Fruit fly (Drosophila melanogaster) whole organism, prepupa: ENCODE data around the gene CG15239.

Source experiments
- Blimp-1 ChIP-seq: fragments of 200-800 bp; sonication (Bioruptor generic); optimal IDR thresholded peaks from 3 replicates; lab custom pipeline; 2017; ENCODE audit warnings: missing biosample characterization, missing genetic modification characterization, mild to moderate bottlenecking, moderate library complexity, missing genetic modification reagents
- CG10669 ChIP-seq: fragments of 200-800 bp; sonication (Bioruptor generic); optimal IDR thresholded peaks from 3 replicates; lab custom pipeline; 2018; ENCODE audit warnings: missing biosample characterization, mild to moderate bottlenecking, missing genetic modification characterization, moderate library complexity
- CG11294 ChIP-seq: fragments of 200-800 bp; sonication (Bioruptor generic); IDR thresholded peaks from 2 replicates; pipeline ENCODE4 v1.3.6; 2022; ENCODE audit warnings: missing biosample characterization, missing genetic modification characterization
- CG11902 ChIP-seq: fragments of 200-800 bp; sonication (Bioruptor generic); optimal IDR thresholded peaks from 3 replicates; lab custom pipeline; 2016; ENCODE audit warnings: missing biosample characterization, missing genetic modification characterization
- CG15336 ChIP-seq: fragments of 200-800 bp; sonication (Bioruptor generic); IDR thresholded peaks from 2 replicates; pipeline ENCODE4 v1.3.6; 2022; ENCODE audit warnings: missing biosample characterization, missing genetic modification characterization
- CG1621 ChIP-seq: fragments of 200-800 bp; sonication (Bioruptor generic); optimal IDR thresholded peaks from 3 replicates; lab custom pipeline; 2018; ENCODE audit warnings: missing biosample characterization, mild to moderate bottlenecking, missing genetic modification characterization
- CG16779 ChIP-seq: fragments of 200-800 bp; sonication (Bioruptor generic); optimal IDR thresholded peaks from 3 replicates; lab custom pipeline; 2017; ENCODE audit warnings: missing biosample characterization, mild to moderate bottlenecking, missing genetic modification characterization
- CG3032 ChIP-seq: fragments of 200-800 bp; optimal IDR thresholded peaks from 2 replicates; lab custom pipeline; 2019; ENCODE audit warnings: missing biosample characterization, mild to moderate bottlenecking, missing genetic modification characterization, moderate library complexity
- CG31627 ChIP-seq: fragments of 200-800 bp; sonication (Bioruptor generic); optimal IDR thresholded peaks from 3 replicates; lab custom pipeline; 2016; ENCODE audit warnings: missing biosample characterization, missing genetic modification characterization
- CG32006 ChIP-seq: fragments of 200-800 bp; sonication (Bioruptor generic); optimal IDR thresholded peaks from 3 replicates; lab custom pipeline; 2017; ENCODE audit warnings: missing biosample characterization, mild to moderate bottlenecking, missing genetic modification characterization
- CG3919 ChIP-seq: fragments of 200-800 bp; sonication (Bioruptor generic); optimal IDR thresholded peaks from 3 replicates; lab custom pipeline; 2016; ENCODE audit warnings: missing biosample characterization, missing genetic modification characterization
- CG4318 ChIP-seq: fragments of 200-800 bp; sonication (Bioruptor generic); optimal IDR thresholded peaks from 3 replicates; lab custom pipeline; 2017; ENCODE audit warnings: missing biosample characterization, mild to moderate bottlenecking, missing genetic modification characterization
- CG6163 ChIP-seq: fragments of 200-800 bp; sonication (Bioruptor generic); IDR thresholded peaks from 3 replicates; pipeline ENCODE4 v1.3.6; 2022; ENCODE audit warnings: missing biosample characterization, missing genetic modification characterization
- CG6276 ChIP-seq: fragments of 200-800 bp; sonication (Bioruptor generic); optimal IDR thresholded peaks from 2 replicates; lab custom pipeline; 2017; ENCODE audit warnings: missing biosample characterization, mild to moderate bottlenecking, missing genetic modification characterization
- CG6808 ChIP-seq: fragments of 200-800 bp; sonication (Bioruptor generic); optimal IDR thresholded peaks from 3 replicates; lab custom pipeline; 2017; ENCODE audit warnings: missing biosample characterization, missing genetic modification characterization, mild to moderate bottlenecking, moderate library complexity, missing genetic modification reagents
- CG6854 ChIP-seq: fragments of 200-800 bp; sonication (Bioruptor generic); optimal IDR thresholded peaks from 2 replicates; lab custom pipeline; 2017; ENCODE audit warnings: missing biosample characterization, mild to moderate bottlenecking, missing genetic modification characterization
- CG7368 ChIP-seq: fragments of 200-800 bp; sonication (Bioruptor generic); optimal IDR thresholded peaks from 3 replicates; lab custom pipeline; 2016; ENCODE audit warnings: missing biosample characterization, missing genetic modification characterization
- CG8119 ChIP-seq: fragments of 200-800 bp; sonication (Bioruptor generic); IDR thresholded peaks from 3 replicates; pipeline ENCODE4 v1.3.6; 2022; ENCODE audit warnings: missing biosample characterization, missing genetic modification characterization
- CG8319 ChIP-seq: fragments of 200-800 bp; sonication (Bioruptor generic); optimal IDR thresholded peaks from 3 replicates; lab custom pipeline; 2016; ENCODE audit warnings: missing biosample characterization, missing genetic modification characterization
- CG8632 ChIP-seq: fragments of 200-800 bp; sonication (Bioruptor generic); optimal IDR thresholded peaks from 3 replicates; lab custom pipeline; 2016; ENCODE audit warnings: missing biosample characterization, missing genetic modification characterization
- Eip75B ChIP-seq: fragments of 200-800 bp; sonication (Bioruptor generic); optimal IDR thresholded peaks from 3 replicates; lab custom pipeline; 2016; ENCODE audit warnings: missing biosample characterization, missing genetic modification characterization
- Eip78C ChIP-seq: fragments of 200-800 bp; sonication (Bioruptor generic); peaks from one replicate; lab custom pipeline; 2016; ENCODE audit warnings: missing biosample characterization, missing genetic modification characterization
- Ets21C ChIP-seq: fragments of 200-800 bp; sonication (Bioruptor generic); optimal IDR thresholded peaks from 3 replicates; lab custom pipeline; 2016; ENCODE audit warnings: missing biosample characterization, missing genetic modification characterization
- Ets96B ChIP-seq: fragments of 200-800 bp; optimal IDR thresholded peaks from 2 replicates; lab custom pipeline; 2019; ENCODE audit warnings: missing biosample characterization, mild to moderate bottlenecking, missing genetic modification characterization, moderate library complexity
- Gug ChIP-seq: fragments of 200-800 bp; sonication (Bioruptor generic); IDR thresholded peaks from 2 replicates; pipeline ENCODE4 v1.3.6; 2022; ENCODE audit warnings: missing biosample characterization, missing genetic modification characterization
- Hr38 ChIP-seq: sonication (Bioruptor generic); optimal IDR thresholded peaks from 2 replicates; lab custom pipeline; 2016; ENCODE audit warnings: missing biosample characterization, missing genetic modification characterization
- Hr39 ChIP-seq: fragments of 200-800 bp; sonication (Bioruptor generic); optimal IDR thresholded peaks from 2 replicates; lab custom pipeline; 2016; ENCODE audit warnings: missing biosample characterization, missing genetic modification characterization
- Hr4 ChIP-seq: fragments of 200-800 bp; sonication (Bioruptor generic); optimal IDR thresholded peaks from 3 replicates; lab custom pipeline; 2016; ENCODE audit warnings: missing biosample characterization, missing genetic modification characterization
- Lpt ChIP-seq: fragments of 200-800 bp; sonication (Bioruptor generic); optimal IDR thresholded peaks from 3 replicates; lab custom pipeline; 2016; ENCODE audit warnings: missing biosample characterization, missing genetic modification characterization
- Met ChIP-seq: fragments of 200-800 bp; sonication (Bioruptor generic); optimal IDR thresholded peaks from 3 replicates; lab custom pipeline; 2016; ENCODE audit warnings: missing biosample characterization, missing genetic modification characterization
- OdsH ChIP-seq: fragments of 200-800 bp; sonication (Bioruptor generic); optimal IDR thresholded peaks from 3 replicates; lab custom pipeline; 2016; ENCODE audit warnings: missing biosample characterization, missing genetic modification characterization
- Smox ChIP-seq: fragments of 200-800 bp; sonication (Bioruptor generic); optimal IDR thresholded peaks from 3 replicates; lab custom pipeline; 2016; ENCODE audit warnings: missing biosample characterization, missing genetic modification characterization
- Sox102F ChIP-seq: fragments of 200-800 bp; sonication (Bioruptor generic); optimal IDR thresholded peaks from 2 replicates; lab custom pipeline; 2016; ENCODE audit warnings: missing biosample characterization, mild to moderate bottlenecking, missing genetic modification characterization
- Sox14 ChIP-seq: fragments of 200-800 bp; sonication (Bioruptor generic); optimal IDR thresholded peaks from 3 replicates; lab custom pipeline; 2016; ENCODE audit warnings: missing biosample characterization, missing genetic modification characterization
- dac ChIP-seq: fragments of 200-800 bp; sonication (Bioruptor generic); optimal IDR thresholded peaks from 2 replicates; lab custom pipeline; 2017; ENCODE audit warnings: missing biosample characterization, mild to moderate bottlenecking, missing genetic modification characterization
- eg ChIP-seq: fragments of 200-800 bp; sonication (Bioruptor generic); IDR thresholded peaks from 3 replicates; pipeline ENCODE4 v1.3.6; 2022; ENCODE audit warnings: missing biosample characterization, missing genetic modification characterization
- fd59A ChIP-seq: fragments of 200-800 bp; sonication (Bioruptor generic); optimal IDR thresholded peaks from 2 replicates; lab custom pipeline; 2017; ENCODE audit warnings: missing biosample characterization, mild to moderate bottlenecking, missing genetic modification characterization, missing genetic modification reagents
- fd85E ChIP-seq: fragments of 200-800 bp; sonication (Bioruptor generic); optimal IDR thresholded peaks from 3 replicates; lab custom pipeline; 2016; ENCODE audit warnings: missing biosample characterization, missing genetic modification characterization
- fkh ChIP-seq: fragments of 200-800 bp; sonication (Bioruptor generic); optimal IDR thresholded peaks from 3 replicates; lab custom pipeline; 2017; ENCODE audit warnings: missing biosample characterization, mild to moderate bottlenecking, missing genetic modification characterization, moderate library complexity
- lz ChIP-seq: fragments of 200-800 bp; sonication (Bioruptor generic); optimal IDR thresholded peaks from 3 replicates; lab custom pipeline; 2016; ENCODE audit warnings: missing biosample characterization, missing genetic modification characterization
- net ChIP-seq: fragments of 200-800 bp; sonication (Bioruptor generic); optimal IDR thresholded peaks from 3 replicates; lab custom pipeline; 2016; ENCODE audit warnings: missing biosample characterization, missing genetic modification characterization
- pdm3 ChIP-seq: fragments of 200-800 bp; sonication (Bioruptor generic); optimal IDR thresholded peaks from 3 replicates; lab custom pipeline; 2016; ENCODE audit warnings: missing biosample characterization, missing genetic modification characterization
- salr ChIP-seq, 2 experiments: fragments of 200-800 bp; sonication (Bioruptor generic); optimal IDR thresholded peaks; 3 replicates each; lab custom pipeline; 2016 to 2018; ENCODE audit warnings: missing biosample characterization in 2 of 2, missing genetic modification characterization in 2 of 2, mild to moderate bottlenecking in 1 of 2
- ss ChIP-seq, 2 experiments: fragments of 200-800 bp; sonication (Bioruptor generic); optimal IDR thresholded peaks; 2 replicates in 1 of 2; 3 replicates in 1 of 2; lab custom pipeline; 2017 to 2018; ENCODE audit warnings: mild to moderate bottlenecking in 2 of 2, missing biosample characterization in 2 of 2, missing genetic modification characterization in 2 of 2, moderate library complexity in 1 of 2

The CG15239 gene

dm6 chrX:3840962-3841361, 43.0 kb upstream of the CG15239 start (continued):
- TF ChIP-seq fkh (GFP tag; lab: Kevin White, UChicago): no peak
- no peak for TF ChIP-seq Blimp-1 (GFP tag; lab: Kevin White, UChicago)
- TF ChIP-seq dac (GFP tag; lab: Kevin White, UChicago): no peak
- TF ChIP-seq fd85E (GFP tag; lab: Kevin White, UChicago): peak; percentile 2
- peak; percentile 43 for TF ChIP-seq ss (GFP tag; optimal IDR thresholded peaks at IDR 0.05; lab: Kevin White, UChicago)
- TF ChIP-seq CG8319: no peak
- no peak for TF ChIP-seq pdm3 (GFP tag; lab: Kevin White, UChicago)
- TF ChIP-seq CG11294 (GFP tag; lab: Robert Waterston, UW): no peak
- no peak for TF ChIP-seq fd59A (GFP tag; lab: Kevin White, UChicago)
- peak; percentile 70 for TF ChIP-seq CG6854 (GFP tag; lab: Kevin White, UChicago)
- TF ChIP-seq Eip75B: no peak
- TF ChIP-seq Hr38 (GFP tag; lab: Kevin White, UChicago): no peak
- TF ChIP-seq CG10669 (GFP tag; lab: Kevin White, UChicago): no peak

dm6 chrX:3842898-3843297, 41.1 kb upstream of the CG15239 start:
- TF ChIP-seq CG32006 (GFP tag; lab: Kevin White, UChicago): peak; percentile 2
- peak; percentile 48 for TF ChIP-seq Eip78C (GFP tag; lab: Kevin White, UChicago)
- 0 out of 3 replicates have a peak, but pooled peaks have one; percentile 32 for TF ChIP-seq eg
- TF ChIP-seq CG6808 (GFP tag; lab: Kevin White, UChicago): peak; percentile 17
- no peak for TF ChIP-seq Eip75B
- peak; percentile 26 for TF ChIP-seq Lpt (GFP tag; lab: Kevin White, UChicago)
- peak; percentile 40; the same call in 1 of the 3 replicates for TF ChIP-seq CG8119 (GFP tag; lab: Robert Waterston, UW)
- peak; percentile 38; the same call in 1 of the 3 replicates for TF ChIP-seq CG6163 (GFP tag; lab: Robert Waterston, UW)
- TF ChIP-seq lz (GFP tag; lab: Kevin White, UChicago): no peak
- peak; percentile 3 for TF ChIP-seq fkh (GFP tag; lab: Kevin White, UChicago)
- TF ChIP-seq CG15336 (GFP tag; lab: Robert Waterston, UW): peak; percentile 23; the same call in 1 of the 2 replicates
- TF ChIP-seq, all 60 proteins: peak for 9

dm6 chrX:3845340-3846161, 38.4 kb upstream of the CG15239 start:
- TF ChIP-seq CG11294 (GFP tag; lab: Robert Waterston, UW) (no peak), Sox14 (GFP tag; lab: Kevin White, UChicago) (no peak), fkh (GFP tag; lab: Kevin White, UChicago) (peak; percentile 68), Ets21C (GFP tag; lab: Kevin White, UChicago) (no peak), Ets96B (tag; lab: Kevin White, UChicago) (no peak), CG8119 (GFP tag; lab: Robert Waterston, UW) (peak; percentile 50; the same call in 2 of the 3 replicates), eg (peak; percentile 35; the same call in 1 of the 3 replicates), OdsH (GFP tag; lab: Kevin White, UChicago) (no peak), Met (GFP tag; lab: Kevin White, UChicago) (no peak), dac (GFP tag; lab: Kevin White, UChicago) (no peak), Eip78C (GFP tag; lab: Kevin White, UChicago) (peak; percentile 66), CG32006 (GFP tag; lab: Kevin White, UChicago) (no peak), salr (GFP tag; optimal IDR thresholded peaks at IDR 0.05; lab: Kevin White, UChicago) (no peak), CG6808 (GFP tag; lab: Kevin White, UChicago) (peak; percentile 38), CG8319 (no peak), CG8632 (GFP tag; lab: Kevin White, UChicago) (no peak), Hr4 (no peak), Gug (GFP tag; lab: Robert Waterston, UW) (no peak), Smox (GFP tag; lab: Kevin White, UChicago) (no peak), CG11902 (GFP tag; lab: Kevin White, UChicago) (no peak), CG1621 (tag; lab: Kevin White, UChicago) (no peak), Sox102F (GFP tag; lab: Kevin White, UChicago) (peak; percentile 49), CG3032 (tag; lab: Kevin White, UChicago) (no peak), CG4318 (GFP tag; lab: Kevin White, UChicago) (no peak), CG6276 (GFP tag; lab: Kevin White, UChicago) (peak; percentile 49), Hr39 (GFP tag; lab: Kevin White, UChicago) (no peak), CG3919 (GFP tag; lab: Kevin White, UChicago) (peak; percentile 53), ss (GFP tag; optimal IDR thresholded peaks at IDR 0.05; lab: Kevin White, UChicago) (peak; percentile 12 to 43), CG31627 (GFP tag; lab: Kevin White, UChicago) (no peak), net (peak; percentile 38), Blimp-1 (GFP tag; lab: Kevin White, UChicago) (no peak), CG7368 (GFP tag; lab: Kevin White, UChicago) (no peak), CG16779 (tag; lab: Kevin White, UChicago) (no peak)
